Worm (Caenorhabditis elegans) whole organism, mixed stage, embryonic: ENCODE data around the gene lst-6.
"Not testable (repeated sequence)": the region's sequence is repeated elsewhere in the genome, so short reads cannot be mapped to it uniquely, and the experiment has no call there.

Experiments used
- M03D4.4 ChIP-seq: sonication (generic microtip); optimal IDR thresholded peaks from 2 replicates; lab custom pipeline; 2017; ENCODE audit warnings: mild to moderate bottlenecking, missing genetic modification characterization, missing compliant biosample characterization
- bed-3 ChIP-seq: fragments of 200-800 bp; sonication (Bioruptor generic); optimal IDR thresholded peaks from 3 replicates; lab custom pipeline; 2018; ENCODE audit warnings: mild to moderate bottlenecking, missing genetic modification characterization, moderate library complexity, missing compliant biosample characterization
- blmp-1 ChIP-seq: fragments of 150-350 bp; optimal IDR thresholded peaks from 2 replicates; lab custom pipeline; 2014; ENCODE audit warnings: missing biosample characterization, missing genetic modification characterization
- ceh-39 ChIP-seq: fragments of 150-350 bp; optimal IDR thresholded peaks from 2 replicates; lab custom pipeline; 2014; ENCODE audit warnings: missing biosample characterization, missing genetic modification characterization
- ceh-43 ChIP-seq: fragments of 200-800 bp; sonication (Bioruptor generic); optimal IDR thresholded peaks from 2 replicates; lab custom pipeline; 2018; ENCODE audit warnings: mild to moderate bottlenecking, missing genetic modification characterization, moderate library complexity, missing compliant biosample characterization
- cnd-1 ChIP-seq: fragments of 200-800 bp; sonication (Bioruptor generic); optimal IDR thresholded peaks from 2 replicates; lab custom pipeline; 2018; ENCODE audit warnings: mild to moderate bottlenecking, missing genetic modification characterization, missing compliant biosample characterization
- drap-1 ChIP-seq: fragments of 200-800 bp; sonication (Bioruptor generic); optimal IDR thresholded peaks from 3 replicates; lab custom pipeline; 2018; ENCODE audit warnings: mild to moderate bottlenecking, missing genetic modification characterization, missing compliant biosample characterization
- elt-1 ChIP-seq: sonication (generic microtip); optimal IDR thresholded peaks from 2 replicates; lab custom pipeline; 2017; ENCODE audit warnings: missing genetic modification characterization, mild to moderate bottlenecking, missing compliant biosample characterization, antibody characterized with exemption, moderate library complexity, borderline replicate concordance; ENCODE audit not compliant: insufficient read depth
- flh-1 ChIP-seq: fragments of 200-800 bp; sonication (Bioruptor generic); optimal IDR thresholded peaks from 2 replicates; lab custom pipeline; 2018; ENCODE audit warnings: mild to moderate bottlenecking, missing genetic modification characterization, moderate library complexity, missing compliant biosample characterization
- hlh-1 ChIP-seq: fragments of 150-350 bp; optimal IDR thresholded peaks from 2 replicates; lab custom pipeline; 2014; ENCODE audit warnings: missing biosample characterization, missing genetic modification reagents, missing genetic modification characterization
- lin-13 ChIP-seq: fragments of 150-350 bp; optimal IDR thresholded peaks from 2 replicates; lab custom pipeline; 2014; ENCODE audit warnings: missing biosample characterization, missing genetic modification characterization
- lin-32 ChIP-seq: fragments of 200-800 bp; sonication (Bioruptor generic); optimal IDR thresholded peaks from 2 replicates; lab custom pipeline; 2018; ENCODE audit warnings: mild to moderate bottlenecking, missing genetic modification characterization, missing compliant biosample characterization
- lsy-2 ChIP-seq: fragments of 150-350 bp; optimal IDR thresholded peaks from 2 replicates; lab custom pipeline; 2014; ENCODE audit warnings: missing biosample characterization, missing genetic modification characterization
- mab-5 ChIP-seq: fragments of 150-350 bp; optimal IDR thresholded peaks from 2 replicates; lab custom pipeline; 2014; ENCODE audit warnings: missing biosample characterization, missing genetic modification characterization
- mep-1 ChIP-seq: fragments of 150-350 bp; optimal IDR thresholded peaks from 2 replicates; lab custom pipeline; 2017; ENCODE audit warnings: missing biosample characterization, missing genetic modification reagents, missing genetic modification characterization, inconsistent platforms
- mls-2 ChIP-seq: sonication (generic microtip); optimal IDR thresholded peaks from 2 replicates; lab custom pipeline; 2016; ENCODE audit warnings: mild to moderate bottlenecking, missing genetic modification characterization, moderate library complexity, missing compliant biosample characterization
- nhr-12 ChIP-seq: fragments of 150-350 bp; optimal IDR thresholded peaks from 2 replicates; lab custom pipeline; 2014; ENCODE audit warnings: missing biosample characterization, missing genetic modification characterization
- nhr-2 ChIP-seq: fragments of 150-350 bp; optimal IDR thresholded peaks from 2 replicates; lab custom pipeline; 2014; ENCODE audit warnings: missing biosample characterization, missing genetic modification characterization
- nhr-237 ChIP-seq: fragments of 150-350 bp; optimal IDR thresholded peaks from 2 replicates; lab custom pipeline; 2014; ENCODE audit warnings: missing biosample characterization, missing genetic modification characterization
- nhr-28 ChIP-seq: fragments of 150-350 bp; optimal IDR thresholded peaks from 2 replicates; lab custom pipeline; 2014; ENCODE audit warnings: missing biosample characterization, missing genetic modification characterization
- pha-4 ChIP-seq: fragments of 150-350 bp; optimal IDR thresholded peaks from 2 replicates; lab custom pipeline; 2018; ENCODE audit warnings: missing biosample characterization, missing genetic modification reagents, missing genetic modification characterization
- sem-2 ChIP-seq: fragments of 200-800 bp; sonication (Bioruptor generic); optimal IDR thresholded peaks from 2 replicates; lab custom pipeline; 2018; ENCODE audit warnings: mild to moderate bottlenecking, missing genetic modification characterization, missing compliant biosample characterization
- snpc-4 ChIP-seq: fragments of 150-350 bp; optimal IDR thresholded peaks from 2 replicates; lab custom pipeline; 2014; ENCODE audit warnings: missing biosample characterization, missing genetic modification characterization
- sptf-1 ChIP-seq: sonication (generic microtip); optimal IDR thresholded peaks from 2 replicates; lab custom pipeline; 2017; ENCODE audit warnings: mild to moderate bottlenecking, missing genetic modification characterization, moderate library complexity, missing compliant biosample characterization
- tbx-8 ChIP-seq: fragments of 200-800 bp; sonication (Bioruptor generic); optimal IDR thresholded peaks from 2 replicates; lab custom pipeline; 2018; ENCODE audit warnings: mild to moderate bottlenecking, missing genetic modification characterization, moderate library complexity, missing compliant biosample characterization
- unc-120 ChIP-seq: sonication (generic microtip); optimal IDR thresholded peaks from 2 replicates; lab custom pipeline; 2017; ENCODE audit warnings: missing genetic modification characterization, missing compliant biosample characterization; ENCODE audit not compliant: poor library complexity, severe bottlenecking
- unc-39 ChIP-seq: fragments of 150-350 bp; optimal IDR thresholded peaks from 2 replicates; lab custom pipeline; 2014; ENCODE audit warnings: missing biosample characterization, missing genetic modification characterization
- unc-62 ChIP-seq: fragments of 150-350 bp; optimal IDR thresholded peaks from 2 replicates; lab custom pipeline; 2014; ENCODE audit warnings: missing biosample characterization, missing genetic modification reagents, missing genetic modification characterization
- zip-8 ChIP-seq: fragments of 150-350 bp; optimal IDR thresholded peaks from 2 replicates; lab custom pipeline; 2014; ENCODE audit warnings: missing biosample characterization, missing genetic modification characterization
- ztf-11 ChIP-seq: fragments of 150-350 bp; optimal IDR thresholded peaks from 2 replicates; lab custom pipeline; 2014; ENCODE audit warnings: missing biosample characterization, missing genetic modification characterization

lst-6 gene

ce11 chrII:6989830-6990287 is 32.5 kb downstream of the lst-6 start, which contains the start of gene C15F1.1:
TSS of gene C15F1.1 (plus strand) at chrII:6989880.
- TF ChIP-seq M03D4.4 (tag; lab: Kevin White, UChicago) (no peak), ceh-43 (GFP tag; lab: Kevin White, UChicago) (no peak), nhr-237 (tag; lab: Kevin White, UChicago) (no peak), drap-1 (no peak), unc-120 (tag; lab: Kevin White, UChicago) (no peak), lin-32 (no peak), pha-4 (no peak), ztf-11 (tag; lab: Kevin White, UChicago) (no peak), hlh-1 (tag; lab: Kevin White, UChicago) (no peak), nhr-28 (tag; lab: Kevin White, UChicago) (no peak), unc-39 (tag; lab: Kevin White, UChicago) (no peak), elt-1 (tag; lab: Kevin White, UChicago) (no peak), cnd-1 (tag; lab: Kevin White, UChicago) (no peak), zip-8 (tag; lab: Kevin White, UChicago) (no peak), ceh-39 (no peak), unc-62 (GFP tag; lab: Kevin White, UChicago) (no peak), blmp-1 (tag; lab: Kevin White, UChicago) (no peak), mab-5 (tag; lab: Kevin White, UChicago) (no peak), lin-13 (tag; lab: Kevin White, UChicago) (no peak), bed-3 (GFP tag; lab: Kevin White, UChicago) (no peak)

ce11 chrII:6979646-6980045 is 42.7 kb downstream of the lst-6 start, which contains the start of gene C15F1.2:
TSS of gene C15F1.2 (plus strand) at chrII:6979953.
- no peak for TF ChIP-seq zip-8 (tag; lab: Kevin White, UChicago)
- peak; percentile 44 for TF ChIP-seq blmp-1 (tag; lab: Kevin White, UChicago)
- TF ChIP-seq lin-32, result no peak
- TF ChIP-seq nhr-2 (tag; lab: Kevin White, UChicago), result no peak
- TF ChIP-seq mls-2 (tag; lab: Kevin White, UChicago), result no peak

- TF ChIP-seq elt-1 (tag; lab: Kevin White, UChicago), result no peak
- TF ChIP-seq zip-8 (tag; lab: Kevin White, UChicago), result no peak
- TF ChIP-seq mep-1 (tag; lab: Kevin White, UChicago), result no peak
- TF ChIP-seq ceh-43 (GFP tag; lab: Kevin White, UChicago), result no peak
- TF ChIP-seq tbx-8 (GFP tag; lab: Kevin White, UChicago), result no peak
- TF ChIP-seq cnd-1 (tag; lab: Kevin White, UChicago), result no peak
- no peak for TF ChIP-seq snpc-4 (tag; lab: Kevin White, UChicago)
- no peak for TF ChIP-seq sem-2 (GFP tag; lab: Kevin White, UChicago)
- no peak for TF ChIP-seq flh-1 (GFP tag; lab: Kevin White, UChicago)
- TF ChIP-seq sptf-1 (tag; lab: Kevin White, UChicago), result no peak
- TF ChIP-seq, all 35 proteins: peak for 0
Observed at ce11 chrII:6978908-6979307, 43.4 kb downstream of the lst-6 start.

ce11 chrII:6977732-6978131 is 44.6 kb downstream of the lst-6 start, which contains the start of gene C15F1.8:
TSS of gene C15F1.8 (minus strand) at chrII:6977832.
- not testable (repeated sequence) for TF ChIP-seq zip-8, nhr-12, mab-5 (tag; lab: Kevin White, UChicago)

ce11 chrII:6975725-6976124 is 46.6 kb downstream of the lst-6 start:
- peak; percentile 82 for TF ChIP-seq lsy-2 (tag; lab: Kevin White, UChicago)
- peak; percentile 3 for TF ChIP-seq mep-1 (tag; lab: Kevin White, UChicago)
- no peak for TF ChIP-seq sptf-1 (tag; lab: Kevin White, UChicago)
